Worm (Caenorhabditis elegans) whole organism, L1 larva: Measurements from ENCODE around the gene srw-66.
A peak's percentile ranks its signal among the peaks of the same experiment; 100 is the strongest.

Experiments
- C04F5.9 ChIP-seq: sonication (generic microtip); optimal IDR thresholded peaks from 2 replicates; lab custom pipeline; 2016; ENCODE audit warnings: missing genetic modification characterization, missing compliant biosample characterization
- C34B4.2 ChIP-seq: sonication (generic microtip); optimal IDR thresholded peaks from 2 replicates; lab custom pipeline; 2017; ENCODE audit warnings: mild to moderate bottlenecking, missing genetic modification characterization, missing compliant biosample characterization
- F16B12.6 ChIP-seq: fragments of 150-350 bp; optimal IDR thresholded peaks from 2 replicates; lab custom pipeline; 2014; ENCODE audit warnings: missing biosample characterization, missing genetic modification characterization
- Y116A8C.19 ChIP-seq: sonication (generic microtip); optimal IDR thresholded peaks from 2 replicates; lab custom pipeline; 2016; ENCODE audit warnings: missing compliant biosample characterization, missing genetic modification characterization, borderline replicate concordance
- ama-1 ChIP-seq: fragments of 150-350 bp; optimal IDR thresholded peaks from 2 replicates; lab custom pipeline; 2014
- blmp-1 ChIP-seq: fragments of 150-350 bp; optimal IDR thresholded peaks from 2 replicates; lab custom pipeline; 2014; ENCODE audit warnings: missing biosample characterization, missing genetic modification characterization
- ceh-63 ChIP-seq: fragments of 200-800 bp; sonication (Bioruptor generic); optimal IDR thresholded peaks from 2 replicates; lab custom pipeline; 2018; ENCODE audit warnings: mild to moderate bottlenecking, missing genetic modification characterization, missing compliant biosample characterization
- ceh-8 ChIP-seq: fragments of 200-800 bp; sonication (Bioruptor generic); optimal IDR thresholded peaks from 2 replicates; lab custom pipeline; 2018; ENCODE audit warnings: mild to moderate bottlenecking, missing genetic modification characterization, moderate library complexity, missing compliant biosample characterization
- ceh-82 ChIP-seq, 3 experiments: fragments of 150-350 bp in 1 of 3; sonication (generic microtip) in 2 of 3; optimal IDR thresholded peaks; 2 replicates each; lab custom pipeline; 2014 to 2017; ENCODE audit warnings: missing biosample characterization in 3 of 3, missing genetic modification characterization in 3 of 3
- ceh-90 ChIP-seq: sonication (generic microtip); optimal IDR thresholded peaks from 2 replicates; lab custom pipeline; 2016; ENCODE audit warnings: missing genetic modification characterization, missing compliant biosample characterization
- ces-1 ChIP-seq: fragments of 150-350 bp; optimal IDR thresholded peaks from 2 replicates; lab custom pipeline; 2014; ENCODE audit warnings: missing biosample characterization, missing genetic modification reagents, missing genetic modification characterization
- dpl-1 ChIP-seq, 3 experiments: fragments of 150-350 bp in 2 of 3; sonication (generic microtip) in 1 of 3; optimal IDR thresholded peaks; 2 replicates each; lab custom pipeline; 2014 to 2017; ENCODE audit warnings: missing biosample characterization in 3 of 3, missing genetic modification characterization in 3 of 3, missing genetic modification reagents in 3 of 3
- efl-1 ChIP-seq, 4 experiments: fragments of 150-350 bp; optimal IDR thresholded peaks in 3 of 4; peaks in 1 of 4; 1 replicate in 1 of 4; 2 replicates in 3 of 4; lab custom pipeline; 2014; ENCODE audit warnings: missing biosample characterization in 2 of 4, missing genetic modification characterization in 2 of 4, missing genetic modification reagents in 2 of 4
- efl-3 ChIP-seq: fragments of 200-800 bp; sonication (Bioruptor generic); optimal IDR thresholded peaks from 2 replicates; lab custom pipeline; 2018; ENCODE audit warnings: mild to moderate bottlenecking, missing genetic modification characterization, missing compliant biosample characterization
- egl-13 ChIP-seq: sonication (generic microtip); optimal IDR thresholded peaks from 2 replicates; lab custom pipeline; 2016; ENCODE audit warnings: missing genotype, missing genetic modification reagents, missing genetic modification characterization, missing compliant biosample characterization
- elt-3 ChIP-seq, 6 experiments: fragments of 150-350 bp in 1 of 6; sonication (generic microtip); optimal IDR thresholded peaks; 2 replicates each; lab custom pipeline; 2017 to 2018; ENCODE audit warnings: missing biosample characterization in 6 of 6, missing genetic modification characterization in 6 of 6, inconsistent platforms in 1 of 6
- ets-5 ChIP-seq: fragments of 200-800 bp; sonication (Bioruptor generic); IDR thresholded peaks from 2 replicates; pipeline ENCODE4 v1.3.6; 2022; ENCODE audit warnings: missing genetic modification characterization, missing compliant biosample characterization
- fkh-8 ChIP-seq: sonication (generic microtip); optimal IDR thresholded peaks from 2 replicates; lab custom pipeline; 2016; ENCODE audit warnings: mild to moderate bottlenecking, missing genetic modification characterization, missing compliant biosample characterization
- hlh-17 ChIP-seq: fragments of 200-800 bp; sonication (Bioruptor generic); optimal IDR thresholded peaks from 2 replicates; lab custom pipeline; 2018; ENCODE audit warnings: missing genetic modification characterization, mild to moderate bottlenecking, missing compliant biosample characterization, moderate library complexity, borderline replicate concordance
- isw-1 ChIP-seq: fragments of 200-800 bp; sonication (Bioruptor generic); IDR thresholded peaks from 2 replicates; pipeline ENCODE4 v1.3.6; 2022; ENCODE audit warnings: missing genetic modification characterization, missing compliant biosample characterization
- jun-1 ChIP-seq: fragments of 150-350 bp; optimal IDR thresholded peaks from 2 replicates; lab custom pipeline; 2014; ENCODE audit warnings: missing biosample characterization, missing genetic modification reagents, missing genetic modification characterization
- lin-14 ChIP-seq: fragments of 200-800 bp; sonication (Bioruptor generic); optimal IDR thresholded peaks from 2 replicates; lab custom pipeline; 2018; ENCODE audit warnings: mild to moderate bottlenecking, missing genetic modification characterization, moderate library complexity, missing compliant biosample characterization
- lin-35 ChIP-seq, 2 experiments: fragments of 150-350 bp; optimal IDR thresholded peaks; 2 replicates each; lab custom pipeline; 2014; ENCODE audit warnings: missing biosample characterization in 2 of 2, missing genetic modification characterization in 2 of 2, missing genetic modification reagents in 2 of 2
- lin-39 ChIP-seq: fragments of 150-350 bp; optimal IDR thresholded peaks from 2 replicates; lab custom pipeline; 2014; ENCODE audit warnings: missing biosample characterization, missing genetic modification reagents, missing genetic modification characterization
- lsy-2 ChIP-seq, 2 experiments: fragments of 150-350 bp; optimal IDR thresholded peaks; 2 replicates each; lab custom pipeline; 2014; ENCODE audit warnings: missing biosample characterization in 2 of 2, missing genetic modification characterization in 2 of 2
- mab-9 ChIP-seq: fragments of 200-800 bp; sonication (Bioruptor generic); IDR thresholded peaks from 2 replicates; pipeline ENCODE4 v1.3.6; 2022; ENCODE audit warnings: missing genetic modification reagents, missing genetic modification characterization, missing compliant biosample characterization
- mdl-1 ChIP-seq, 2 experiments: fragments of 150-350 bp; optimal IDR thresholded peaks; 2 replicates each; lab custom pipeline; 2014 to 2017; ENCODE audit warnings: missing biosample characterization in 2 of 2, missing genetic modification characterization in 2 of 2, inconsistent platforms in 1 of 2
- mep-1 ChIP-seq: fragments of 150-350 bp; optimal IDR thresholded peaks from 2 replicates; lab custom pipeline; 2014; ENCODE audit warnings: missing biosample characterization, missing genetic modification characterization
- nhr-11 ChIP-seq: fragments of 150-350 bp; optimal IDR thresholded peaks from 2 replicates; lab custom pipeline; 2014; ENCODE audit warnings: missing biosample characterization, missing genetic modification characterization
- nhr-19 ChIP-seq: fragments of 200-800 bp; sonication (Bioruptor generic); conservative IDR thresholded peaks from 2 replicates; pipeline ENCODE4 v1.3.6; 2022; ENCODE audit warnings: missing genetic modification characterization, missing compliant biosample characterization
- nhr-20 ChIP-seq: sonication (generic microtip); optimal IDR thresholded peaks from 2 replicates; lab custom pipeline; 2016; ENCODE audit warnings: mild to moderate bottlenecking, missing genetic modification characterization, missing compliant biosample characterization
- nhr-237 ChIP-seq: fragments of 150-350 bp; optimal IDR thresholded peaks from 2 replicates; lab custom pipeline; 2014; ENCODE audit warnings: missing biosample characterization, missing genetic modification characterization
- nhr-28 ChIP-seq: fragments of 150-350 bp; optimal IDR thresholded peaks from 2 replicates; lab custom pipeline; 2014; ENCODE audit warnings: missing biosample characterization, missing genetic modification characterization
- nhr-47 ChIP-seq: sonication (generic microtip); optimal IDR thresholded peaks from 2 replicates; lab custom pipeline; 2016; ENCODE audit warnings: mild to moderate bottlenecking, missing genetic modification characterization, moderate library complexity, missing compliant biosample characterization
- nhr-71 ChIP-seq: sonication (generic microtip); optimal IDR thresholded peaks from 2 replicates; lab custom pipeline; 2016; ENCODE audit warnings: mild to moderate bottlenecking, missing genetic modification characterization, moderate library complexity, missing compliant biosample characterization
- nhr-84 ChIP-seq: sonication (generic microtip); optimal IDR thresholded peaks from 2 replicates; lab custom pipeline; 2017; ENCODE audit warnings: missing biosample characterization, missing genetic modification characterization
- nhr-90 ChIP-seq: sonication (generic microtip); optimal IDR thresholded peaks from 2 replicates; lab custom pipeline; 2016; ENCODE audit warnings: mild to moderate bottlenecking, missing genetic modification characterization, missing compliant biosample characterization; ENCODE audit not compliant: poor library complexity
- pag-3 ChIP-seq: sonication (generic microtip); optimal IDR thresholded peaks from 2 replicates; lab custom pipeline; 2017; ENCODE audit warnings: missing genetic modification characterization, mild to moderate bottlenecking, missing compliant biosample characterization, antibody characterized with exemption, borderline replicate concordance; ENCODE audit not compliant: insufficient read depth
- pqm-1 ChIP-seq: sonication (generic microtip); optimal IDR thresholded peaks from 3 replicates; lab custom pipeline; 2017; ENCODE audit warnings: missing biosample characterization, missing genetic modification characterization
- rnt-1 ChIP-seq: sonication (generic microtip); optimal IDR thresholded peaks from 2 replicates; lab custom pipeline; 2016; ENCODE audit warnings: mild to moderate bottlenecking, missing genetic modification characterization, moderate library complexity, missing compliant biosample characterization
- skn-1 ChIP-seq: fragments of 150-350 bp; optimal IDR thresholded peaks from 2 replicates; lab custom pipeline; 2014; ENCODE audit warnings: missing biosample characterization, missing genetic modification characterization
- snpc-4 ChIP-seq: fragments of 150-350 bp; optimal IDR thresholded peaks from 2 replicates; lab custom pipeline; 2014; ENCODE audit warnings: missing biosample characterization, missing genetic modification characterization
- snu-23 ChIP-seq: sonication (generic microtip); optimal IDR thresholded peaks from 2 replicates; lab custom pipeline; 2016; ENCODE audit warnings: missing genetic modification characterization, missing compliant biosample characterization
- sox-4 ChIP-seq: sonication (generic microtip); optimal IDR thresholded peaks from 2 replicates; lab custom pipeline; 2016; ENCODE audit warnings: missing genetic modification characterization, missing compliant biosample characterization
- swsn-7 ChIP-seq: sonication (generic microtip); optimal IDR thresholded peaks from 2 replicates; lab custom pipeline; 2016; ENCODE audit warnings: missing genetic modification characterization, missing compliant biosample characterization
- unc-130 ChIP-seq: fragments of 150-350 bp; optimal IDR thresholded peaks from 2 replicates; lab custom pipeline; 2017; ENCODE audit warnings: missing biosample characterization, missing genetic modification characterization, inconsistent platforms
- unc-62 ChIP-seq: fragments of 150-350 bp; optimal IDR thresholded peaks from 2 replicates; lab custom pipeline; 2014; ENCODE audit warnings: missing biosample characterization, missing genetic modification reagents, missing genetic modification characterization
- unc-86 ChIP-seq: sonication (generic microtip); optimal IDR thresholded peaks from 2 replicates; lab custom pipeline; 2016; ENCODE audit warnings: missing genetic modification characterization, missing compliant biosample characterization
- unc-98 ChIP-seq: fragments of 200-800 bp; sonication (Bioruptor generic); IDR thresholded peaks from 2 replicates; pipeline ENCODE4 v1.3.6; 2022; ENCODE audit warnings: missing genetic modification characterization, missing compliant biosample characterization
- vab-15 ChIP-seq: sonication (generic microtip); optimal IDR thresholded peaks from 2 replicates; lab custom pipeline; 2017; ENCODE audit warnings: missing genotype, mild to moderate bottlenecking, missing genetic modification characterization, missing compliant biosample characterization
- zip-4 ChIP-seq: fragments of 200-800 bp; sonication (Bioruptor generic); optimal IDR thresholded peaks from 2 replicates; lab custom pipeline; 2018; ENCODE audit warnings: mild to moderate bottlenecking, missing genetic modification characterization, moderate library complexity, missing compliant biosample characterization
- ztf-11 ChIP-seq, 2 experiments: sonication (generic microtip); optimal IDR thresholded peaks; 2 replicates each; lab custom pipeline; 2016 to 2017; ENCODE audit warnings: missing genetic modification characterization in 2 of 2, missing biosample characterization in 1 of 2, missing compliant biosample characterization in 1 of 2

The srw-66 gene

DNA sequence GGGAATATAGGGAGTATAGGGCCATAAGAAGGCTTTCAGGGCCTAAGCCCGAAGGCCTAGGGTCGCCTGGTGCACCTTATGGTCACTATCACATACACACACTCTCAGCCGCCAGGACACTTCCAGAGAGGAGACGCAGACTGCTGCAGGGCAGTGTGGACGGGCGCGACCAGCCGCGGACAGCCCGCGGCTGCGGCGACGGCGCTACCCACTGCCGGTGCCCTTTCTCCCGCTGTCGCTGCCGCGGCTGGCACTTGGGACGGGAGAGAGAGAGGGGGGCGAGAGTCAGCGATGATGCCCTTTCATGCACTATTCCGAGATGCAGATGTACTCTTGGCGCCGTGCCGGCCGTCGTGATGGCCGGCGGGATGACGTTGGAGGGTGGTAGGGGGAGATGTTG is 33.9 kb downstream of the srw-66 start:
- TF ChIP-seq lin-14 (GFP tag; lab: Kevin White, UChicago) (peak; percentile 67), efl-3 (GFP tag; lab: Kevin White, UChicago) (no peak), ces-1 (GFP tag; lab: Kevin White, UChicago) (no peak), nhr-71 (tag; lab: Kevin White, UChicago) (peak; percentile 23), nhr-11 (no peak), C34B4.2 (tag; lab: Kevin White, UChicago) (no peak), nhr-237 (no peak), rnt-1 (no peak), zip-4 (GFP tag; lab: Kevin White, UChicago) (no peak), pqm-1 (no peak), ets-5 (GFP tag; lab: Robert Waterston, UW) (no peak), elt-3 (tag; optimal IDR thresholded peaks at IDR 0.05; lab: Kevin White, UChicago) (no peak), unc-62 (no peak), C04F5.9 (tag; lab: Kevin White, UChicago) (no peak), blmp-1 (tag; lab: Kevin White, UChicago) (peak; percentile 54), dpl-1 (GFP tag; optimal IDR thresholded peaks at IDR 0.05; lab: Kevin White, UChicago) (no peak), ceh-82 (tag; optimal IDR thresholded peaks at IDR 0.05; lab: Kevin White, UChicago) (peak in 1 of 3 experiments; percentile 68), pag-3 (no peak), isw-1 (no peak), Y116A8C.19 (tag; lab: Kevin White, UChicago) (no peak), ztf-11 (tag; optimal IDR thresholded peaks at IDR 0.05; lab: Kevin White, UChicago) (peak in 1 of 2 experiments; percentile 43), mab-9 (GFP tag; lab: Robert Waterston, UW) (no peak), ceh-63 (GFP tag; lab: Kevin White, UChicago) (no peak), fkh-8 (tag; lab: Kevin White, UChicago) (peak; percentile 28), ceh-8 (peak; percentile 92), snu-23 (GFP tag; lab: Kevin White, UChicago) (peak; percentile 20), ama-1 (lab: Kevin White, UChicago) (no peak), nhr-28 (tag; lab: Kevin White, UChicago) (no peak), lsy-2 (tag; optimal IDR thresholded peaks at IDR 0.05; lab: Kevin White, UChicago) (peak in 1 of 2 experiments; percentile 6), lin-39 (tag; lab: Kevin White, UChicago) (no peak), efl-1 (optimal IDR thresholded peaks at IDR 0.05; lab: Kevin White, UChicago) (peak in 1 of 2 experiments; percentile 5), efl-1 (GFP tag; optimal IDR thresholded peaks at IDR 0.05 in 1 of 2; lab: Kevin White, UChicago) (peak in 1 of 2 experiments; percentile 34), skn-1 (peak; percentile 46), nhr-90 (tag; lab: Kevin White, UChicago) (no peak), unc-130 (tag; lab: Kevin White, UChicago) (no peak), sox-4 (tag; lab: Kevin White, UChicago) (no peak), mdl-1 (tag; optimal IDR thresholded peaks at IDR 0.05; lab: Kevin White, UChicago) (no peak), nhr-20 (peak; percentile 5), unc-98 (GFP tag; lab: Robert Waterston, UW) (no peak), nhr-19 (no peak), nhr-47 (peak; percentile 46), hlh-17 (GFP tag; lab: Kevin White, UChicago) (no peak), vab-15 (tag; lab: Kevin White, UChicago) (no peak), ceh-90 (tag; lab: Kevin White, UChicago) (no peak), jun-1 (peak; percentile 24), mep-1 (tag; lab: Kevin White, UChicago) (peak; percentile 14), nhr-84 (tag; lab: Kevin White, UChicago) (no peak), F16B12.6 (tag; lab: Kevin White, UChicago) (no peak), lin-35 (GFP tag; optimal IDR thresholded peaks at IDR 0.05; lab: Kevin White, UChicago) (peak in 1 of 2 experiments; percentile 27), egl-13 (tag; lab: Kevin White, UChicago) (peak; percentile 21), snpc-4 (no peak), unc-86 (tag; lab: Kevin White, UChicago) (peak; percentile 23), swsn-7 (tag; lab: Kevin White, UChicago) (peak; percentile 35)
